Fruit fly (Drosophila melanogaster) whole organism, adult: ENCODE measurements around the gene ND-75.

Experiments used
- CG11617 ChIP-seq: fragments of 200-800 bp; sonication (Bioruptor generic); optimal IDR thresholded peaks from 2 replicates; lab custom pipeline; 2017; ENCODE audit warnings: mild to moderate bottlenecking, missing biosample characterization, missing genetic modification reagents, missing genetic modification characterization
- CG12768 ChIP-seq: fragments of 200-800 bp; sonication (Bioruptor generic); optimal IDR thresholded peaks from 2 replicates; lab custom pipeline; 2017; ENCODE audit warnings: missing biosample characterization, missing genetic modification characterization, mild to moderate bottlenecking, moderate library complexity, missing genetic modification reagents
- CG14711 ChIP-seq: fragments of 200-800 bp; sonication (Bioruptor generic); optimal IDR thresholded peaks from 2 replicates; lab custom pipeline; 2018; ENCODE audit warnings: missing biosample characterization, mild to moderate bottlenecking, missing genetic modification characterization, moderate library complexity
- CG1620 ChIP-seq: fragments of 200-800 bp; sonication (Bioruptor generic); optimal IDR thresholded peaks from 2 replicates; lab custom pipeline; 2016; ENCODE audit warnings: missing biosample characterization, missing genetic modification characterization
- CG33017 ChIP-seq: fragments of 200-800 bp; sonication (Bioruptor generic); optimal IDR thresholded peaks from 2 replicates; lab custom pipeline; 2018; ENCODE audit warnings: missing biosample characterization, mild to moderate bottlenecking, missing genetic modification characterization, moderate library complexity
- CG5204 ChIP-seq: fragments of 200-800 bp; sonication (Bioruptor generic); optimal IDR thresholded peaks from 2 replicates; lab custom pipeline; 2016; ENCODE audit warnings: missing biosample characterization, missing genetic modification characterization
- CG7045 ChIP-seq: fragments of 200-800 bp; sonication (Bioruptor generic); optimal IDR thresholded peaks from 2 replicates; lab custom pipeline; 2017; ENCODE audit warnings: missing biosample characterization, mild to moderate bottlenecking, missing genetic modification characterization
- CG7101 ChIP-seq: fragments of 200-800 bp; sonication (Bioruptor generic); optimal IDR thresholded peaks from 2 replicates; lab custom pipeline; 2018; ENCODE audit warnings: missing biosample characterization, mild to moderate bottlenecking, missing genetic modification characterization, moderate library complexity
- Clk ChIP-seq: fragments of 200-800 bp; sonication (Bioruptor generic); optimal IDR thresholded peaks from 2 replicates; lab custom pipeline; 2017; ENCODE audit warnings: missing biosample characterization, missing genetic modification characterization
- Crg-1 ChIP-seq: fragments of 200-800 bp; sonication (Bioruptor generic); optimal IDR thresholded peaks from 2 replicates; lab custom pipeline; 2016; ENCODE audit warnings: missing biosample characterization, missing genetic modification characterization
- Hr96 ChIP-seq: fragments of 200-800 bp; sonication (Bioruptor generic); optimal IDR thresholded peaks from 2 replicates; lab custom pipeline; 2016; ENCODE audit warnings: missing biosample characterization, missing genetic modification characterization
- Mnt ChIP-seq: fragments of 200-800 bp; sonication (Bioruptor generic); optimal IDR thresholded peaks from 2 replicates; lab custom pipeline; 2016; ENCODE audit warnings: missing biosample characterization, mild to moderate bottlenecking, missing genetic modification characterization
- bab1 ChIP-seq: fragments of 200-800 bp; sonication (Bioruptor generic); optimal IDR thresholded peaks from 3 replicates; lab custom pipeline; 2019; ENCODE audit warnings: missing biosample characterization, mild to moderate bottlenecking, missing genetic modification characterization, moderate library complexity
- cic ChIP-seq: fragments of 200-800 bp; sonication (Bioruptor generic); optimal IDR thresholded peaks from 2 replicates; lab custom pipeline; 2017; ENCODE audit warnings: missing biosample characterization, mild to moderate bottlenecking, missing genetic modification characterization, moderate library complexity
- cnc ChIP-seq, 2 experiments: fragments of >200 bp; optimal IDR thresholded peaks; 2 replicates each; lab custom pipeline; 2017
- kay ChIP-seq: fragments of 200-800 bp; sonication (Bioruptor generic); peaks from one replicate; lab custom pipeline; 2016; ENCODE audit warnings: missing biosample characterization, missing genetic modification characterization, borderline replicate concordance
- ovo ChIP-seq: fragments of 200-800 bp; sonication (Bioruptor generic); optimal IDR thresholded peaks from 2 replicates; lab custom pipeline; 2016; ENCODE audit warnings: missing biosample characterization, missing genetic modification characterization
- pad ChIP-seq: fragments of 200-800 bp; sonication (Bioruptor generic); optimal IDR thresholded peaks from 3 replicates; lab custom pipeline; 2017; ENCODE audit warnings: missing biosample characterization, missing genetic modification characterization, mild to moderate bottlenecking, moderate library complexity, missing genetic modification reagents
- tj ChIP-seq: fragments of 200-800 bp; sonication (Bioruptor generic); optimal IDR thresholded peaks from 3 replicates; lab custom pipeline; 2017; ENCODE audit warnings: missing biosample characterization, mild to moderate bottlenecking, missing genetic modification characterization, moderate library complexity
- toe ChIP-seq: fragments of 200-800 bp; sonication (Bioruptor generic); optimal IDR thresholded peaks from 2 replicates; lab custom pipeline; 2016; ENCODE audit warnings: missing biosample characterization, missing genetic modification characterization

The ND-75 gene

dm6 chrX:8227942-8228341 lies 23.5 kb downstream of the ND-75 start:
- no peak for TF ChIP-seq CG7101 (tag; lab: Kevin White, UChicago)
- no peak for TF ChIP-seq CG14711
- no peak for TF ChIP-seq CG33017

DNA sequence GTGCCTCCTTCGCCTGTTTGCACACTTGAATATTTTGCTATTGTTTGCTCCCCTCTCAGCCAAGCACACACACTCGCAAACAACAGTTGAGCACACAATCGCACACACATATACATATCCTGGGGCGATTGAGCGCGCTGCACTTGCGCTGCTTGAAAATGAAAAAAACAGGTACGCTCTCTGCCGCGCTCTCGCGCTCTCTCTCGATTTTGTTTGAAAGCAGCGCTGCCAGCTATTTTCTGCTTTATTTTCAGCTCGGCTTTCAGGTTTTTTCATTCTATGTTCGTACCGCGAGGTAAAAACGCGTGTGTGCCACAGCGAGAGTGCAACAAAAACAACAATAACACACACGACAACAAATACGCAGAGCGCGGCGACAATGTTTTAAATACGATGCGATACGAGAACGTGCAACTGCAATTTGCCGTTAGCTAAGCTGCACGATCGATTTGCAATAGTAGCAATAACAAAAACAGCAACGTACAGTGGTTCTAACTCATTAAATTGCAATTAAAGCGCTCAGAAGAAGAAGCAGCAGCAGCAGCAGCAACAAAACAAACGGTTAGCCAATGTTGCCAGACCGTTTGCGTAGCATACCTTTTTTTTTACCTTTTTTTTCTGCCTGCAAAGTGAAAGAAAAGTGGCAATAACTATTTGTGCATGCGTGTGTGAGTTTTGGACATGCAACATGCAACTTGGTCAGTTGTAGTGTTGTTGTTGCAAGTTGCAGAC lies 35.5 kb downstream of the ND-75 start:
- no peak for TF ChIP-seq CG5204 (GFP tag; lab: Kevin White, UChicago)
- TF ChIP-seq ovo, result no peak
- no peak for TF ChIP-seq Mnt (GFP tag; lab: Kevin White, UChicago)
- no peak for TF ChIP-seq Hr96 (GFP tag; lab: Kevin White, UChicago)
- no peak for TF ChIP-seq Clk (GFP tag; lab: Kevin White, UChicago)
- TF ChIP-seq bab1 (GFP tag; lab: Kevin White, UChicago), result no peak
- no peak for TF ChIP-seq tj (GFP tag; lab: Kevin White, UChicago)
- TF ChIP-seq pad, result no peak
- TF ChIP-seq cnc (optimal IDR thresholded peaks at IDR 0.05; lab: Kevin White, UChicago), result no peak
- no peak for TF ChIP-seq kay (GFP tag; lab: Kevin White, UChicago)
- TF ChIP-seq toe (GFP tag; lab: Kevin White, UChicago), result no peak
- no peak for TF ChIP-seq cic (GFP tag; lab: Kevin White, UChicago)
- TF ChIP-seq CG1620 (GFP tag; lab: Kevin White, UChicago), result no peak
- no peak for TF ChIP-seq CG7045 (GFP tag; lab: Kevin White, UChicago)

- TF ChIP-seq CG12768 (GFP tag; lab: Kevin White, UChicago) (no peak), tj (GFP tag; lab: Kevin White, UChicago) (no peak), toe (GFP tag; lab: Kevin White, UChicago) (no peak), Hr96 (GFP tag; lab: Kevin White, UChicago) (no peak), CG33017 (no peak), CG14711 (no peak), cnc (optimal IDR thresholded peaks at IDR 0.05; lab: Kevin White, UChicago) (no peak), Mnt (GFP tag; lab: Kevin White, UChicago) (no peak), CG7101 (tag; lab: Kevin White, UChicago) (no peak), CG5204 (GFP tag; lab: Kevin White, UChicago) (no peak), CG11617 (GFP tag; lab: Kevin White, UChicago) (no peak)
Measured at dm6 chrX:8215094-8215854, 36.2 kb downstream of the ND-75 start.

DNA sequence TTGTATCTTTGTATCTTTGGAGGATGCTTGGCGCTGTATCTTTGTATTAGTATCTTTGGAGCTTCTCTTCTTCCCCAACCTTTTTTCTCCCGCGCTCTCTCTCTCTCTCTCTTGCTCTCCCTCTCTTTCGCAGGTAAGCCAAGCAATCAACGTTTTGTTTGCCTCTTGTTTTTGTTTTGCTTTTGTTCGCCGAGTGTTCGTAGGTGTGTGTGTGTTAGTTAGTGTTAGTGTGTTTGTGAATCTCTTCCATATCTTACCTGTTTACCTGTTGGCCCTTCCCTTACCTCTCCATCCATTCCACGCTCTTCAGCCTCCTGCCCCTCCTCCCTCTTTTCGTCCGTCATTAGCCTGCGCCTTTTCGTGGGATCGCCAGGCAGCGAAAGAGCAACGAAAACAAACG lies 37.5 kb downstream of the ND-75 start:
- TF ChIP-seq CG11617 (GFP tag; lab: Kevin White, UChicago) (no peak), CG7045 (GFP tag; lab: Kevin White, UChicago) (no peak), cic (GFP tag; lab: Kevin White, UChicago) (no peak), CG1620 (GFP tag; lab: Kevin White, UChicago) (no peak), toe (GFP tag; lab: Kevin White, UChicago) (no peak)

DNA sequence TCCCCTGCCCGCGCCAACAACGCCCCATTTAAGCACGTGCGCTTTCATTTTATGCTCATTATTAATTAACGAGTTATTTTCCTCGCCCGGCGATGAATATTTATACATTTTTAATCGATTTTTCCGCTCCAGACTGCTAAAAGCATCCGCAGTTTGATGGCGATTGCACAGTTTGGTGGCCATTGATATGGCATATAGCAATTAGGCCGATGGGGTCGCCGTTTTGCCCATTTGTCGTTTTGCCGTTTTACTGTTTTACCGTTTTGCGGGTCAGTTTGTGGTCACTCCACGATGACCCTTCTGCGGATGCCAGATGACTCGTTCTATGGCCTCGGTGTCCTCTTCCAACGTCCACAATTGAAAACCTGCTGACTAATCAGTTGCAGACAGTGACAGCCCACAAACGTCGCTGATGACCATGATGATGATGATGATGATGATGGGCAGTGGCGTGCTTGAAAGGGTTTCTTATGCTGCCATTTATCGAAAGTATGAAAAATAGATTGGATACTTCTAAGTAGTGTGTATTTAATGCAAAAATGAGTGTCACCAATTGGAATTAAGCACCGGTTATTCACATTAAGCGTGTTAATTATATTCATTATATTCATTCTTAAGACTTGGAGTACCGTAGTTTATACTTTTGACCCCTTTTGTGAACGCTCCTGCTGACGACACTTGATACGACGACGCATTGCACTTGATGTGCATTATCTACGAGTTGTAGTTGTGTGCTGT lies 39.6 kb downstream of the ND-75 start:
- TF ChIP-seq ovo, result peak; percentile 13
- no peak for TF ChIP-seq cnc (optimal IDR thresholded peaks at IDR 0.05; lab: Kevin White, UChicago)
- TF ChIP-seq tj (GFP tag; lab: Kevin White, UChicago), result peak; percentile 78
- TF ChIP-seq CG7101 (tag; lab: Kevin White, UChicago), result peak; percentile 49
- peak; percentile 31 for TF ChIP-seq CG11617 (GFP tag; lab: Kevin White, UChicago)

DNA sequence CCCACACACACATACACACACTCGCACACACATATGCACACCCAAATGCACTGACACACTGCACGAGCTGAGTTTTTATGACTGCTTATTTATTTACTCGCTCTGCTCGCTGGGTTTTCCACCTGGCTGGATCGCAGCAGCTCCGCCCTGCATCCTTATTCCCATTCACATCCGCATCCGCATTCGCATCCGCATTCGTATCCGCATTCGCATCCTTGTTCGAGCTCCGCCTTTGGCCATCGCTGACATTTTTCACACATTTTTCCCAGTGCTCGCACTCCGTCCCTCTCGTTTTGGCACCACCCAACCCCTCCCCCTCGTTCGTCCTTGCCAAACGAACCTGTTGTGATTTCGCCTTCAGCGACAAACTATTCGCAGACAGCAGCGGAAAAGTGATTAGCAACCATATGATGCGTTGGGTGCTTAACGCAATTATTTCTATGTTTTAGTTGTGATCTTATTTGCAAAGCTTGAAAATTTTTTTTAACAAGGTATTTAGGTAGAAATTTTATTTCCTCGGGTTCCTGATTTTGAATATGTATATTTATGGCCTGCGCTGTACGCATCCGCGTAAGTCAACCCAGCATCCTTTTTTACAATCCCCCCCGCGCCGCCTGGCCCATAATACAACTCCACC lies 40.3 kb downstream of the ND-75 start:
- no peak for TF ChIP-seq pad
- peak; percentile 24 for TF ChIP-seq CG12768 (GFP tag; lab: Kevin White, UChicago)
- no peak for TF ChIP-seq kay (GFP tag; lab: Kevin White, UChicago)
- no peak for TF ChIP-seq cnc (optimal IDR thresholded peaks at IDR 0.05; lab: Kevin White, UChicago)
- TF ChIP-seq Hr96 (GFP tag; lab: Kevin White, UChicago), result peak; percentile 23
- peak; percentile 36 for TF ChIP-seq CG7101 (tag; lab: Kevin White, UChicago)
- TF ChIP-seq Crg-1 (GFP tag; lab: Kevin White, UChicago), result no peak
- peak; percentile 24 for TF ChIP-seq CG7045 (GFP tag; lab: Kevin White, UChicago)
- TF ChIP-seq CG1620 (GFP tag; lab: Kevin White, UChicago), result no peak
- TF ChIP-seq Clk (GFP tag; lab: Kevin White, UChicago), result peak; percentile 16
- TF ChIP-seq CG14711, result peak; percentile 4
- TF ChIP-seq cic (GFP tag; lab: Kevin White, UChicago), result no peak
- TF ChIP-seq ovo, result no peak
- TF ChIP-seq CG33017, result no peak
- no peak for TF ChIP-seq toe (GFP tag; lab: Kevin White, UChicago)
- TF ChIP-seq Mnt (GFP tag; lab: Kevin White, UChicago), result no peak
- no peak for TF ChIP-seq tj (GFP tag; lab: Kevin White, UChicago)
- TF ChIP-seq CG5204 (GFP tag; lab: Kevin White, UChicago), result peak; percentile 6
- no peak for TF ChIP-seq CG11617 (GFP tag; lab: Kevin White, UChicago)
- TF ChIP-seq bab1 (GFP tag; lab: Kevin White, UChicago), result no peak
